Fruit fly (Drosophila melanogaster) whole organism, embryonic: Measurements from ENCODE around the gene CG7333.

ENCODE experiments used
- ATbp ChIP-seq: fragments of 200-800 bp; sonication (Bioruptor generic); optimal IDR thresholded peaks from 2 replicates; lab custom pipeline; 2017; ENCODE audit warnings: missing biosample characterization, mild to moderate bottlenecking, missing genetic modification characterization, missing genetic modification reagents
- Aef1 ChIP-seq: fragments of 200-800 bp; sonication (Bioruptor generic); IDR thresholded peaks from 3 replicates; pipeline ENCODE4 v1.3.6; 2022; ENCODE audit warnings: missing biosample characterization, missing genetic modification characterization
- CG10565 ChIP-seq: fragments of 200-800 bp; sonication (Bioruptor generic); optimal IDR thresholded peaks from 3 replicates; lab custom pipeline; 2016; ENCODE audit warnings: missing biosample characterization, mild to moderate bottlenecking, missing genetic modification characterization
- CG10959 ChIP-seq: fragments of 200-800 bp; sonication (Bioruptor generic); IDR thresholded peaks from 2 replicates; pipeline ENCODE4 v1.3.6; 2022; ENCODE audit warnings: missing biosample characterization, missing genetic modification characterization
- CG11504 ChIP-seq: fragments of 200-800 bp; sonication (Bioruptor generic); optimal IDR thresholded peaks from 3 replicates; lab custom pipeline; 2019; ENCODE audit warnings: missing biosample characterization, mild to moderate bottlenecking, missing genetic modification characterization, moderate library complexity
- CG11695 ChIP-seq: fragments of 200-800 bp; sonication (Bioruptor generic); IDR thresholded peaks from 3 replicates; pipeline ENCODE4 v1.3.6; 2022; ENCODE audit warnings: missing biosample characterization, missing genetic modification characterization
- CG12104 ChIP-seq: fragments of 200-800 bp; sonication (Bioruptor generic); optimal IDR thresholded peaks from 3 replicates; lab custom pipeline; 2016; ENCODE audit warnings: missing biosample characterization, missing genetic modification characterization
- CG12391 ChIP-seq: fragments of 200-800 bp; sonication (Bioruptor generic); optimal IDR thresholded peaks from 3 replicates; lab custom pipeline; 2018; ENCODE audit warnings: missing biosample characterization, mild to moderate bottlenecking, missing genetic modification characterization, moderate library complexity
- CG13287 ChIP-seq: fragments of 200-800 bp; sonication (Bioruptor generic); IDR thresholded peaks from 2 replicates; pipeline ENCODE4 v1.3.6; 2022; ENCODE audit warnings: missing biosample characterization, missing genetic modification characterization; ENCODE audit not compliant: partially characterized antibody
- CG14441 ChIP-seq: fragments of 200-800 bp; sonication (Bioruptor generic); IDR thresholded peaks from 2 replicates; pipeline ENCODE4 v1.3.6; 2022; ENCODE audit warnings: missing biosample characterization, missing genetic modification characterization
- CG15073 ChIP-seq: fragments of 200-800 bp; sonication (Bioruptor generic); optimal IDR thresholded peaks from 2 replicates; lab custom pipeline; 2016; ENCODE audit warnings: missing biosample characterization, missing genetic modification characterization
- CG15479 ChIP-seq: fragments of 200-800 bp; sonication (Bioruptor generic); optimal IDR thresholded peaks from 3 replicates; lab custom pipeline; 2019; ENCODE audit warnings: missing biosample characterization, mild to moderate bottlenecking, missing genetic modification characterization, moderate library complexity
- CG17328 ChIP-seq: fragments of 200-800 bp; sonication (Bioruptor generic); IDR thresholded peaks from 2 replicates; pipeline ENCODE4 v1.3.6; 2022; ENCODE audit warnings: missing biosample characterization, missing genetic modification characterization
- CG17359 ChIP-seq: fragments of 200-800 bp; sonication (Bioruptor generic); optimal IDR thresholded peaks from 3 replicates; lab custom pipeline; 2018; ENCODE audit warnings: missing biosample characterization, mild to moderate bottlenecking, missing genetic modification characterization, moderate library complexity
- CG18764 ChIP-seq: fragments of 200-800 bp; sonication (Bioruptor generic); optimal IDR thresholded peaks from 3 replicates; lab custom pipeline; 2016; ENCODE audit warnings: missing biosample characterization, missing genetic modification characterization
- CG2202 ChIP-seq: fragments of 200-800 bp; sonication (Bioruptor generic); optimal IDR thresholded peaks from 2 replicates; lab custom pipeline; 2018; ENCODE audit warnings: missing biosample characterization, mild to moderate bottlenecking, missing genetic modification characterization
- CG30431 ChIP-seq: fragments of 200-800 bp; sonication (Bioruptor generic); optimal IDR thresholded peaks from 2 replicates; lab custom pipeline; 2017; ENCODE audit warnings: missing biosample characterization, missing genetic modification characterization
- CG3163 ChIP-seq: fragments of 200-800 bp; sonication (Bioruptor generic); optimal IDR thresholded peaks from 3 replicates; lab custom pipeline; 2016; ENCODE audit warnings: missing biosample characterization, missing genetic modification characterization
- CG34376 ChIP-seq: fragments of 200-800 bp; sonication (Bioruptor generic); optimal IDR thresholded peaks from 2 replicates; lab custom pipeline; 2018; ENCODE audit warnings: missing biosample characterization, mild to moderate bottlenecking, missing genetic modification characterization
- CG4424 ChIP-seq: fragments of 200-800 bp; sonication (Bioruptor generic); optimal IDR thresholded peaks from 3 replicates; lab custom pipeline; 2016; ENCODE audit warnings: missing biosample characterization, missing genetic modification characterization
- CG7839 ChIP-seq: fragments of 200-800 bp; sonication (Bioruptor generic); optimal IDR thresholded peaks from 3 replicates; lab custom pipeline; 2018; ENCODE audit warnings: missing biosample characterization, mild to moderate bottlenecking, missing genetic modification characterization, moderate library complexity
- CG7928 ChIP-seq: fragments of 200-800 bp; sonication (Bioruptor generic); optimal IDR thresholded peaks from 2 replicates; lab custom pipeline; 2017; ENCODE audit warnings: missing biosample characterization, mild to moderate bottlenecking, missing genetic modification characterization
- CG9727 ChIP-seq: fragments of 200-800 bp; sonication (Bioruptor generic); optimal IDR thresholded peaks from 3 replicates; lab custom pipeline; 2017; ENCODE audit warnings: missing biosample characterization, mild to moderate bottlenecking, missing genetic modification characterization
- CG9932 ChIP-seq: fragments of 200-800 bp; sonication (Bioruptor generic); IDR thresholded peaks from 2 replicates; pipeline ENCODE4 v1.3.6; 2022; ENCODE audit warnings: missing biosample characterization, missing genetic modification characterization
- CoRest ChIP-seq: fragments of 200-800 bp; sonication (Bioruptor generic); optimal IDR thresholded peaks from 3 replicates; lab custom pipeline; 2018; ENCODE audit warnings: missing biosample characterization, mild to moderate bottlenecking, missing genetic modification characterization, moderate library complexity
- ERR ChIP-seq: fragments of 200-800 bp; sonication (Bioruptor generic); optimal IDR thresholded peaks from 2 replicates; lab custom pipeline; 2016; ENCODE audit warnings: missing biosample characterization, missing genetic modification characterization
- Gsc ChIP-seq: fragments of 200-800 bp; sonication (Bioruptor generic); IDR thresholded peaks from 2 replicates; pipeline ENCODE4 v1.3.6; 2022; ENCODE audit warnings: missing biosample characterization, missing genetic modification characterization
- HLH54F ChIP-seq: fragments of 200-800 bp; sonication (Bioruptor generic); optimal IDR thresholded peaks from 3 replicates; lab custom pipeline; 2016; ENCODE audit warnings: missing biosample characterization, missing genetic modification characterization
- Hsf ChIP-seq: fragments of 200-800 bp; sonication (Bioruptor generic); optimal IDR thresholded peaks from 3 replicates; lab custom pipeline; 2016; ENCODE audit warnings: missing biosample characterization, missing genetic modification characterization
- Lhr ChIP-seq: fragments of 200-800 bp; sonication (Bioruptor generic); optimal IDR thresholded peaks from 3 replicates; lab custom pipeline; 2017; ENCODE audit warnings: mild to moderate bottlenecking, missing biosample characterization, missing genetic modification reagents, missing genetic modification characterization
- Nf-YA ChIP-seq: fragments of 200-800 bp; sonication (Bioruptor generic); IDR thresholded peaks from 2 replicates; pipeline ENCODE4 v1.3.6; 2022; ENCODE audit warnings: missing biosample characterization, missing genetic modification characterization
- Opbp ChIP-seq: fragments of 200-800 bp; sonication (Bioruptor generic); IDR thresholded peaks from 3 replicates; pipeline ENCODE4 v1.3.6; 2022; ENCODE audit warnings: missing biosample characterization, missing genetic modification characterization; ENCODE audit not compliant: partially characterized antibody
- Ravus ChIP-seq: fragments of 200-800 bp; sonication (Bioruptor generic); IDR thresholded peaks from 2 replicates; pipeline ENCODE4 v1.3.6; 2022; ENCODE audit warnings: missing biosample characterization, missing genetic modification characterization
- Spps ChIP-seq: fragments of 200-800 bp; sonication (Bioruptor generic); optimal IDR thresholded peaks from 2 replicates; lab custom pipeline; 2018; ENCODE audit warnings: missing biosample characterization, mild to moderate bottlenecking, missing genetic modification characterization
- ab ChIP-seq: fragments of 200-800 bp; sonication (Bioruptor generic); optimal IDR thresholded peaks from 2 replicates; lab custom pipeline; 2016; ENCODE audit warnings: missing biosample characterization, missing genetic modification characterization
- amos ChIP-seq: fragments of 200-800 bp; sonication (Bioruptor generic); IDR thresholded peaks from 2 replicates; pipeline ENCODE4 v1.3.6; 2022; ENCODE audit warnings: missing biosample characterization, missing genetic modification characterization; ENCODE audit not compliant: partially characterized antibody
- chm ChIP-seq: fragments of 200-800 bp; sonication (Bioruptor generic); IDR thresholded peaks from 2 replicates; pipeline ENCODE4 v1.3.6; 2022; ENCODE audit warnings: missing biosample characterization, missing genetic modification characterization
- crc ChIP-seq: fragments of 200-800 bp; sonication (Bioruptor generic); optimal IDR thresholded peaks from 2 replicates; lab custom pipeline; 2016; ENCODE audit warnings: missing biosample characterization, missing genetic modification characterization
- disco-r ChIP-seq: fragments of 200-800 bp; sonication (Bioruptor generic); optimal IDR thresholded peaks from 2 replicates; lab custom pipeline; 2016; ENCODE audit warnings: missing biosample characterization, missing genetic modification characterization
- dm ChIP-seq: fragments of 200-800 bp; sonication (Bioruptor generic); optimal IDR thresholded peaks from 3 replicates; lab custom pipeline; 2016; ENCODE audit warnings: missing biosample characterization, missing genetic modification characterization
- fd64A ChIP-seq: fragments of 200-800 bp; sonication (Bioruptor generic); optimal IDR thresholded peaks from 3 replicates; lab custom pipeline; 2018; ENCODE audit warnings: missing biosample characterization, mild to moderate bottlenecking, missing genetic modification characterization
- ken ChIP-seq: fragments of 200-800 bp; sonication (Bioruptor generic); IDR thresholded peaks from 3 replicates; pipeline ENCODE4 v1.3.6; 2022; ENCODE audit warnings: missing biosample characterization, missing genetic modification characterization
- klu ChIP-seq: fragments of 200-800 bp; sonication (Bioruptor generic); IDR thresholded peaks from 2 replicates; pipeline ENCODE4 v1.3.6; 2022; ENCODE audit warnings: missing biosample characterization, missing genetic modification characterization
- lbe ChIP-seq: fragments of 200-800 bp; sonication (Bioruptor generic); optimal IDR thresholded peaks from 2 replicates; lab custom pipeline; 2016; ENCODE audit warnings: missing biosample characterization, mild to moderate bottlenecking, missing genetic modification characterization
- lola ChIP-seq, 3 experiments: fragments of >200 bp in 2 of 3; fragments of 200-800 bp in 1 of 3; sonication (Bioruptor generic) in 1 of 3; optimal IDR thresholded peaks; 2 replicates each; lab custom pipeline; 2017 to 2019; ENCODE audit warnings: missing biosample characterization in 3 of 3, missing genetic modification characterization in 3 of 3, mild to moderate bottlenecking in 1 of 3, moderate library complexity in 1 of 3
- lov ChIP-seq, 2 experiments: fragments of 200-800 bp in 1 of 2; fragments of >200 bp in 1 of 2; sonication (Bioruptor generic) in 1 of 2; IDR thresholded peaks in 1 of 2; optimal IDR thresholded peaks in 1 of 2; 2 replicates in 1 of 2; 3 replicates in 1 of 2; pipeline versions ENCODE4 v1.3.6 to Lab custom; 2017 to 2022; ENCODE audit warnings: missing biosample characterization in 1 of 2, missing genetic modification characterization in 1 of 2
- otp ChIP-seq: fragments of 200-800 bp; sonication (Bioruptor generic); IDR thresholded peaks from 3 replicates; pipeline ENCODE4, ENCODE4 v1.3.6; 2022; ENCODE audit warnings: missing biosample characterization, missing genetic modification characterization
- phol ChIP-seq: fragments of 200-800 bp; sonication (Bioruptor generic); optimal IDR thresholded peaks from 3 replicates; lab custom pipeline; 2018; ENCODE audit warnings: missing biosample characterization, mild to moderate bottlenecking, missing genetic modification characterization, moderate library complexity
- sim ChIP-seq: fragments of 200-800 bp; sonication (Bioruptor generic); IDR thresholded peaks from 2 replicates; pipeline ENCODE4 v1.3.6; 2022; ENCODE audit warnings: missing biosample characterization, missing genetic modification characterization
- trh ChIP-seq: fragments of 200-800 bp; sonication (Bioruptor generic); optimal IDR thresholded peaks from 2 replicates; lab custom pipeline; 2016; ENCODE audit warnings: missing biosample characterization, missing genetic modification characterization
- vvl ChIP-seq: fragments of 200-800 bp; sonication (Bioruptor generic); IDR thresholded peaks from 2 replicates; pipeline ENCODE4 v1.3.6; 2022; ENCODE audit warnings: missing biosample characterization, missing genetic modification characterization
- zfh1 ChIP-seq: fragments of 200-800 bp; sonication (Bioruptor generic); IDR thresholded peaks from 3 replicates; pipeline ENCODE4 v1.3.6; 2022; ENCODE audit warnings: missing biosample characterization, missing genetic modification characterization

The CG7333 gene

DNA sequence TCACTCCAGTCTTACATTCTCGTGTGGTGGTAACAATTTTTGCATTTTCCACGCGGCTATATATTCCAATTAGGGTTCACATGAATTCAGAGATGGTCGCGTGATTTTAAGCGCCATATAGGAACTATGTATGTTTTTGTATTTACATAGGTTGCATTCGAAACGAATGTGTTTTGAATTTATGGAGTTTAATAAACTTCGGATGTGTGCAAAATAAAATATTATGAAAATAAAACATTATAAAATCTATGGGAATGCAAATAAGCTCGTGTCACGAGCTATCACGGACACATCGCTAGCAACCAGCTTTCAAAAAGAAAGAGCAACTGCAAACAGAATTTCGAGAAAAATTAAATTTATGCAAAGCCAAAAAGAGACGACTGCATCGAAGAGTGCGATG lies 17.1 kb upstream of the CG7333 start (continued):
- TF ChIP-seq vvl (GFP tag; lab: Robert Waterston, UW) (peak; percentile 7; the same call in 1 of the 2 replicates), ken (GFP tag; lab: Robert Waterston, UW) (no peak), Gsc (GFP tag; lab: Robert Waterston, UW) (no peak), Opbp (no peak), CG15479 (GFP tag; lab: Kevin White, UChicago) (no peak), trh (GFP tag; lab: Kevin White, UChicago) (no peak), phol (peak; percentile 6), ATbp (GFP tag; lab: Kevin White, UChicago) (no peak), CG7839 (tag; lab: Kevin White, UChicago) (no peak), CG30431 (GFP tag; lab: Kevin White, UChicago) (no peak), CG2202 (no peak), CG11504 (tag; lab: Kevin White, UChicago) (peak; percentile 23), klu (GFP tag; lab: Robert Waterston, UW) (no peak), CG9727 (GFP tag; lab: Kevin White, UChicago) (no peak), amos (GFP tag; lab: Robert Waterston, UW) (peak; percentile 24; the same call in 1 of the 2 replicates), lov (optimal IDR thresholded peaks at IDR 0.05; lab: Kevin White, UChicago) (no peak), lov (GFP tag; IDR thresholded peaks at IDR 0.05; lab: Robert Waterston, UW) (no peak), CG7928 (GFP tag; lab: Kevin White, UChicago) (no peak), lola (GFP tag; optimal IDR thresholded peaks at IDR 0.05; lab: Kevin White, UChicago) (peak in 1 of 3 experiments; percentile 17), crc (no peak), otp (GFP tag; lab: Robert Waterston, UW) (0 out of 3 replicates have a peak, but pooled peaks have one; percentile 46), CG10959 (no peak), dm (GFP tag; lab: Kevin White, UChicago) (no peak), CG11695 (0 out of 3 replicates have a peak, but pooled peaks have one; percentile 10), sim (GFP tag; lab: Robert Waterston, UW) (no peak), zfh1 (GFP tag; lab: Robert Waterston, UW) (peak; percentile 56; the same call in 2 of the 3 replicates), CG18764 (GFP tag; lab: Kevin White, UChicago) (no peak), CG9932 (GFP tag; lab: Robert Waterston, UW) (no peak), Ravus (GFP tag; lab: Robert Waterston, UW) (no peak), CG34376 (GFP tag; lab: Kevin White, UChicago) (no peak), CG14441 (GFP tag; lab: Robert Waterston, UW) (no peak), CG13287 (GFP tag; lab: Robert Waterston, UW) (peak; percentile 41; the same call in 1 of the 2 replicates), CG4424 (GFP tag; lab: Kevin White, UChicago) (no peak), Nf-YA (no peak), CG3163 (no peak), CG12104 (no peak), ab (no peak)

DNA sequence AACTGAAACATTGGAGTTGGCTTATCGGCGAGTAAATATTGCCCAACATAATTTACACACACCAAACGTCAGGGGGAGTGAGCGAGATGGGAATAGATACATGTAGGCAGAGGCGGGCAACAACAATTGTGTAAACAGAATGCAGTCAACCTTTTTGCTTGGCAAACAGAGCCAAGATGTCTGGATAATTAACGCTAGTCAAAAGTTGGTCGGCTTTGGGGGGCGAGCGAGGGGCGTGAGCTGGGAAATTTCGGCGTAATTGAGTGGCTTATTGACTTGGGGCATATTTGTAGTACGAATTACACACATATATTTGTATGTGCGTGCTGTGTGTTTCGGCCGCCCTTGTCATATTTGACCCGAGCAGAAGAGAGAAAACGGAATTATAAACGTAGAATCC lies 15.6 kb upstream of the CG7333 start:
- TF ChIP-seq CG18764 (GFP tag; lab: Kevin White, UChicago) (peak; percentile 87), CG12391 (tag; lab: Kevin White, UChicago) (peak; percentile 75), CG3163 (peak; percentile 61), lbe (no peak), chm (GFP tag; lab: Robert Waterston, UW) (peak; percentile 84), CG17359 (tag; lab: Kevin White, UChicago) (peak; percentile 84), disco-r (GFP tag; lab: Kevin White, UChicago) (peak; percentile 83), CG15073 (GFP tag; lab: Kevin White, UChicago) (no peak), Lhr (GFP tag; lab: Kevin White, UChicago) (peak; percentile 93), fd64A (GFP tag; lab: Kevin White, UChicago) (peak; percentile 97), ERR (GFP tag; lab: Kevin White, UChicago) (no peak), Hsf (GFP tag; lab: Kevin White, UChicago) (peak; percentile 47), CG17328 (peak; percentile 74), Spps (tag; lab: Kevin White, UChicago) (peak; percentile 85), HLH54F (peak; percentile 41), CoRest (tag; lab: Kevin White, UChicago) (peak; percentile 81), CG10565 (GFP tag; lab: Kevin White, UChicago) (peak; percentile 61), Aef1 (GFP tag; lab: Robert Waterston, UW) (no peak)
